Fruit fly (Drosophila melanogaster): Measurements from ENCODE around the gene rngo.

dm6 chrX:16446769-16447168, 5.5 kb downstream of the rngo start, which contains the start of gene eIF2alpha:
- TF ChIP-seq CG8478 (optimal IDR thresholded peaks at IDR 0.05) (no peak), CTCF (optimal IDR thresholded peaks at IDR 0.05) (peak; percentile 10 to 13)
